Worm (Caenorhabditis elegans): ENCODE results near the gene Y41D4A.4.
A peak's percentile ranks its signal among the peaks of the same experiment; 100 is the strongest.

Gene Y41D4A.4

DNA sequence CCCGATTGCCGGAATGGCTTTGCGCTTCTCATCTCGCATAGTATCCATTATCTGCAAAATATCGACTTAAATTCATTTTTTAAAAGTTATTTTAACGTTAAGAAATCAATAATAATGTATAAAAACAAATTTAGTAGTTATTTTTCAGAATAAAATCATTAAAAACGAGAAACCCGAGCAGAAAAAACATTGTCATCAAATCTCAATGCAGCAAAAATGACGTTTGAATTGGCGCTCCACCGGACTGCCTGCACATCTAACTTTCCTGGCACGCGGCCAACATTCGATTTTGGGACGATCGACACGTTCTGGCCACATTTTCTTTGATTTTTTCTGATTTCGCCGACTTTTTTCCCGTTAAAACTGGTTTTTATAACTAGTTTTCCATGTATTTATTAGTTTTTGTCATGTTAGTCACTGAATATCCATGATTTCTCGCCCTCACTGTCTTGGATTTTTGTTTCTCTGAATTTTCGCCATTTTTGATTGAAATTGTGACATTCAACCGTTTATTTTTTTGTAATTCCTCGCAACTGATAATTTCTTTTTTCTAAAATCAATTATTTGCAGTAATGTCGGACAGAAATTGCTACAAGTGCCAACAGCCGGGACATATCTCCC lies 36.0 kb upstream of the Y41D4A.4 start, which contains the start of the genes pbs-1 and K08D12.3 (continued):
- peak; percentile 41; the same call in 1 of the 2 replicates for TF ChIP-seq ceh-88 (GFP tag; IDR thresholded peaks at IDR 0.05)
- peak; percentile 90 for TF ChIP-seq nhr-71 (tag; optimal IDR thresholded peaks at IDR 0.05)
- peak; percentile 61 for TF ChIP-seq pax-3 (tag; optimal IDR thresholded peaks at IDR 0.05)
- TF ChIP-seq ceh-63 (GFP tag; optimal IDR thresholded peaks at IDR 0.05) = no peak
- TF ChIP-seq mdl-1 (tag; optimal IDR thresholded peaks at IDR 0.05) = peak in 1 of 2 experiments; percentile 80
- TF ChIP-seq hlh-17 (GFP tag; optimal IDR thresholded peaks at IDR 0.05; ENCODE audit: borderline replicate concordance) = no peak
- no peak for TF ChIP-seq ces-1 (GFP tag; optimal IDR thresholded peaks at IDR 0.05)
- TF ChIP-seq ztf-11 (tag; optimal IDR thresholded peaks at IDR 0.05) = no peak
- peak; percentile 60 for TF ChIP-seq egl-13 (tag; optimal IDR thresholded peaks at IDR 0.05)
- TF ChIP-seq nhr-84 (tag; optimal IDR thresholded peaks at IDR 0.05) = no peak
- peak; percentile 98 for TF ChIP-seq skn-1 (tag; optimal IDR thresholded peaks at IDR 0.05)
- peak; percentile 89 to 93 (median 92) for TF ChIP-seq dpl-1 (GFP tag; optimal IDR thresholded peaks at IDR 0.05)
- no peak for TF ChIP-seq ama-1 (optimal IDR thresholded peaks at IDR 0.05)

DNA sequence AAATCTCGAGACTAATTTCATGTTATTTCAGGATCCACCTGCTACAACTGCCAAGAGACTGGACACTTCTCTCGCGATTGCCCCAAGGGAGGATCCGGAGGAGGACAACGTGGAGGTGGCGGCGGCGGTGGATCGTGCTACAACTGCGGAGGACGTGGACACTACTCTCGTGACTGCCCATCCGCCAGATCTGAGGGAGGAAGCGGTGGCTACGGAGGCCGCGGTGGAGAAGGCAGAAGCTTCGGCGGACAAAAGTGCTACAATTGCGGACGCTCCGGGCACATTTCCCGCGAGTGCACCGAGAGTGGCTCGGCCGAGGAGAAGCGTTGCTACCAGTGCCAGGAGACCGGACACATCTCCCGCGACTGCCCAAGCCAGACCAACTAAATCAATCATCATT lies 35.3 kb upstream of the Y41D4A.4 start:
- TF ChIP-seq ceh-8 (GFP tag; optimal IDR thresholded peaks at IDR 0.05) (peak; percentile 49), efl-1 (optimal IDR thresholded peaks at IDR 0.05) (no peak), efl-1 (GFP tag; optimal IDR thresholded peaks at IDR 0.05 in 1 of 2) (peak in 1 of 2 experiments; percentile 69), tbx-2 (tag; optimal IDR thresholded peaks at IDR 0.05) (no peak), mab-9 (GFP tag; IDR thresholded peaks at IDR 0.05) (0 out of 2 replicates have a peak, but pooled peaks have one; percentile 31), fkh-10 (GFP tag; optimal IDR thresholded peaks at IDR 0.05) (no peak)

DNA sequence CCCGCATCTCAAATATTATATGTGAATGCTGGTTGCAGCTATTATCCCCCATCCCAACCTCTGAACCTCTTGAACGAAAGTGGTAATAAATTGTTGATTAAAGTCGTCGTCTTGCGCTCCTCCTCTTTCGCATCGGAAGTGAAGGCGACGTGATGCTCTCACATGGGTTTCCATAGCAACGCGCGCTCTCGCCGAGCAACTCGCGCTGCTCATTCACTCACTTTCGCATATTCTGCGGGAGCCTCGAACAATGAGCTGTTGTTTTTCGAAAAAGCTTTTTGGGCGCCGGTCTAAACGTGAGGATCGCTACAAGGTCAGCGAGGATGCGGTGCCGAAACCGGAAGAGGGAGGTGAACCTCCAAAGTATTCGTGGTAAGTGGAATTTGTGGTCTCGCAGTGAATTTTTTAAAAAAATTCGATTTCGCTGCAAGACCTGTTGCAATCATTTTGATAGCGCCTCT lies 34.7 kb upstream of the Y41D4A.4 start, which contains the start of gene rpi-2:
Gene rpi-2, plus strand, starts transcription at position 234 of the 461 bp plus-strand sequence.
- TF ChIP-seq nhr-19 (GFP tag; conservative IDR thresholded peaks at IDR 0.05) = 0 out of 2 replicates have a peak, but pooled peaks have one; percentile 14
- no peak for TF ChIP-seq mef-2 (tag; optimal IDR thresholded peaks at IDR 0.05)
- TF ChIP-seq fos-1 (tag; optimal IDR thresholded peaks at IDR 0.05) = peak; percentile 0
- TF ChIP-seq lin-15B (tag; optimal IDR thresholded peaks at IDR 0.05) = no peak
- no peak for TF ChIP-seq snpc-4 (tag; optimal IDR thresholded peaks at IDR 0.05)
- peak; percentile 55 for TF ChIP-seq nhr-71 (tag; optimal IDR thresholded peaks at IDR 0.05)
- TF ChIP-seq tbx-2 (tag; optimal IDR thresholded peaks at IDR 0.05) = peak; percentile 8
- TF ChIP-seq snu-23 (GFP tag; optimal IDR thresholded peaks at IDR 0.05) = peak; percentile 43
- TF ChIP-seq lin-13 (GFP tag; optimal IDR thresholded peaks at IDR 0.05) = no peak
- TF ChIP-seq nhr-20 (tag; optimal IDR thresholded peaks at IDR 0.05) = peak; percentile 43
- TF ChIP-seq fkh-4 (tag; optimal IDR thresholded peaks at IDR 0.05; ENCODE audit: borderline replicate concordance) = no peak
- no peak for TF ChIP-seq ztf-4 (tag; optimal IDR thresholded peaks at IDR 0.05)
- no peak for TF ChIP-seq F16B12.6 (tag; optimal IDR thresholded peaks at IDR 0.05)
- peak; percentile 1 for TF ChIP-seq nhr-77 (tag; optimal IDR thresholded peaks at IDR 0.05)
- TF ChIP-seq nhr-237 (tag; optimal IDR thresholded peaks at IDR 0.05) = no peak
- peak in 1 of 2 experiments; percentile 5 for TF ChIP-seq lsy-2 (tag; optimal IDR thresholded peaks at IDR 0.05)
- TF ChIP-seq nhr-85 (tag) = peak; percentile 67
- TF ChIP-seq unc-86 (tag; optimal IDR thresholded peaks at IDR 0.05) = peak; percentile 26
- peak in 1 of 3 experiments; percentile 21 for TF ChIP-seq ceh-82 (tag; optimal IDR thresholded peaks at IDR 0.05)
- TF ChIP-seq swsn-7 (tag; optimal IDR thresholded peaks at IDR 0.05) = peak; percentile 29
- peak; percentile 47 for TF ChIP-seq grh-1 (GFP tag; IDR thresholded peaks at IDR 0.05)
- no peak for TF ChIP-seq ceh-90 (tag; optimal IDR thresholded peaks at IDR 0.05)
- TF ChIP-seq fkh-8 (tag; optimal IDR thresholded peaks at IDR 0.05) = peak; percentile 79
- TF ChIP-seq nhr-47 (tag; optimal IDR thresholded peaks at IDR 0.05) = peak; percentile 38
- peak; percentile 17 for TF ChIP-seq lin-14 (GFP tag; optimal IDR thresholded peaks at IDR 0.05)
- peak in 1 of 2 experiments; percentile 22 for TF ChIP-seq efl-1 (optimal IDR thresholded peaks at IDR 0.05)
- peak in 1 of 2 experiments; percentile 60 for TF ChIP-seq efl-1 (GFP tag; optimal IDR thresholded peaks at IDR 0.05 in 1 of 2)
- no peak for TF ChIP-seq fkh-10 (GFP tag; optimal IDR thresholded peaks at IDR 0.05)
- TF ChIP-seq C16A3.4 (tag; optimal IDR thresholded peaks at IDR 0.05) = no peak
- TF ChIP-seq lir-3 (tag; optimal IDR thresholded peaks at IDR 0.05; ENCODE audit: poor library complexity) = no peak
- no peak for TF ChIP-seq egl-27 (tag; optimal IDR thresholded peaks at IDR 0.05)
- TF ChIP-seq ztf-11 (tag; optimal IDR thresholded peaks at IDR 0.05) = no peak
- TF ChIP-seq unc-130 (tag; optimal IDR thresholded peaks at IDR 0.05) = no peak
